Fruit fly (Drosophila melanogaster): Measurements from ENCODE around the gene CG4592.

CG4592 gene

dm6 chr2L:9956993-9957652 is 35.7 kb downstream of the CG4592 start, which contains the start of the genes CG4658 and CG5846 (continued):
- TF ChIP-seq onecut (GFP tag; IDR thresholded peaks at IDR 0.05) (peak; percentile 66), Camta (GFP tag; optimal IDR thresholded peaks at IDR 0.05) (peak; percentile 82), tap (tag; optimal IDR thresholded peaks at IDR 0.05) (peak; percentile 92), CG2875 (GFP tag; optimal IDR thresholded peaks at IDR 0.05) (peak; percentile 84), Chrac-16 (GFP tag; optimal IDR thresholded peaks at IDR 0.05) (peak; percentile 96), Ptx1 (GFP tag; IDR thresholded peaks at IDR 0.05) (peak; percentile 98), phol (tag; optimal IDR thresholded peaks at IDR 0.05) (peak; percentile 96), CG6272 (GFP tag; IDR thresholded peaks at IDR 0.05) (peak; percentile 93), Drgx (GFP tag; IDR thresholded peaks at IDR 0.05) (peak; percentile 94), fd102C (GFP tag; optimal IDR thresholded peaks at IDR 0.05) (peak; percentile 84), zf30C (GFP tag; optimal IDR thresholded peaks at IDR 0.05) (peak; percentile 25), tgo (GFP tag; IDR thresholded peaks at IDR 0.05) (peak; percentile 98), CG4730 (GFP tag; IDR thresholded peaks at IDR 0.05) (peak; percentile 92), oc (tag; optimal IDR thresholded peaks at IDR 0.05) (peak; percentile 94), Gug (GFP tag; IDR thresholded peaks at IDR 0.05) (peak; percentile 81), tio (GFP tag; optimal IDR thresholded peaks at IDR 0.05) (peak; percentile 93), Hsf (GFP tag; optimal IDR thresholded peaks at IDR 0.05) (peak; percentile 94), Myb (GFP tag; optimal IDR thresholded peaks at IDR 0.05) (peak; percentile 47), Elba2 (GFP tag; optimal IDR thresholded peaks at IDR 0.05) (peak; percentile 61), CG17361 (GFP tag; IDR thresholded peaks at IDR 0.05) (peak; percentile 96), Fer1 (GFP tag; optimal IDR thresholded peaks at IDR 0.05) (peak; percentile 88), CG43689 (GFP tag; IDR thresholded peaks at IDR 0.05) (peak; percentile 64; the same call in 1 of the 2 replicates), sob (GFP tag; IDR thresholded peaks at IDR 0.05) (peak; percentile 94), lbe (GFP tag; optimal IDR thresholded peaks at IDR 0.05) (peak; percentile 74), abd-A (tag; optimal IDR thresholded peaks at IDR 0.05) (no peak), CG3407 (GFP tag; optimal IDR thresholded peaks at IDR 0.05) (peak; percentile 86), Trl (optimal IDR thresholded peaks at IDR 0.05) (no peak), Trl (GFP tag; optimal IDR thresholded peaks at IDR 0.05) (peak; percentile 75), Hr39 (optimal IDR thresholded peaks at IDR 0.05) (no peak), Oaz (GFP tag; IDR thresholded peaks at IDR 0.05) (peak; percentile 83), chm (GFP tag; IDR thresholded peaks at IDR 0.05) (peak; percentile 94), C15 (GFP tag; IDR thresholded peaks at IDR 0.05) (peak; percentile 78; the same call in 2 of the 3 replicates), Xrp1 (GFP tag; IDR thresholded peaks at IDR 0.05) (peak; percentile 98), gsb-n (tag; optimal IDR thresholded peaks at IDR 0.05) (peak; percentile 97), ken (GFP tag; IDR thresholded peaks at IDR 0.05) (peak; percentile 83), jing (GFP tag; optimal IDR thresholded peaks at IDR 0.05) (no peak), vnd (GFP tag; IDR thresholded peaks at IDR 0.05; ENCODE audit: partially characterized antibody) (no peak), CG8478 (optimal IDR thresholded peaks at IDR 0.05) (no peak), CG13296 (GFP tag; optimal IDR thresholded peaks at IDR 0.05) (peak; percentile 90), CG10462 (GFP tag; optimal IDR thresholded peaks at IDR 0.05) (peak; percentile 93), Meics (GFP tag; optimal IDR thresholded peaks at IDR 0.05) (peak; percentile 92), bab2 (GFP tag; optimal IDR thresholded peaks at IDR 0.05) (peak; percentile 90), sqz (GFP tag; optimal IDR thresholded peaks at IDR 0.05) (peak; percentile 79), CG33213 (GFP tag; optimal IDR thresholded peaks at IDR 0.05) (peak; percentile 42), nau (GFP tag; optimal IDR thresholded peaks at IDR 0.05) (no peak), Usf (GFP tag; optimal IDR thresholded peaks at IDR 0.05) (peak; percentile 77), Antp (GFP tag; optimal IDR thresholded peaks at IDR 0.05) (peak; percentile 33)
